Worm (Caenorhabditis elegans): ENCODE measurements around the gene tbx-34.

tbx-34 gene

DNA sequence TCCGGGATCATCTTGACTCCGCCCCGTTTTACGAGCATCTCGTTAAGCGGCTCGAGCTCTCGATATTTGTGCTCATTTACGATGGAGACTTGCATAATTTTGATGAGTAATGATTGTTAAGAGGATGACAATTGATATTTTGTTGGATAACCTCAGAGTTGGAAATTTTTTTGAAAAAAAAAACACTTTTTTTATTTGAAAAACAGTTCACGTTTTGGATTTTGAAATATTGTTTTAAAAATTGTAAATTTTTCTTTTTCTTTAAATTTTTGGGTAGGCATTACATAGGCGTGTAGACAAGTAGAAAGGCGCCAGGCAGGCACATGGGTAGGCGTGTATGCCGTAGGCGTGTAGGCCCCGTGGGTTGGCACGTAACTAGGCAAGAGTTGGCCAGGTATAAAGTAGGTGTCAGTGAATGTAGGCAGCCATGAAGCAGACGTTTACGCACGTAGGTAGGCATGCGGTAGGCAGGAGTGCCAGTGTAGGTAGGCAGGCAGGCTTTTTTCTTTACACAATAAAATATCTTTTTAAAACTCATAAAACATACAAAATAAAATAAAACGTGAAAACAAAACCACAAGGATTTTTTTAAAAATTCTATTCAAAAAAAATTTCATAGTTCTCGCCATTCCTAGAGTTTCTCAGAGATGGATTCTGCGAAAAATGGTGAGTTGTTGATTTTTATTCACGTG is at the start of gene tbx-34, which contains the start of gene wht-8:
Gene tbx-34 (minus strand): TSS at position 101 of the 692 bp plus-strand sequence.
Gene wht-8 (plus strand): TSS at position 642 of the 692 bp plus-strand sequence.
- no peak for TF ChIP-seq tab-1 (GFP tag; IDR thresholded peaks at IDR 0.05)
- no peak for TF ChIP-seq flt-1 (GFP tag; IDR thresholded peaks at IDR 0.05)
- no peak for TF ChIP-seq ztf-23 (GFP tag; IDR thresholded peaks at IDR 0.05)
- no peak for TF ChIP-seq med-1 (GFP tag; optimal IDR thresholded peaks at IDR 0.05; ENCODE audit: insufficient read depth)
- no peak for TF ChIP-seq ztf-29 (GFP tag; IDR thresholded peaks at IDR 0.05)
- TF ChIP-seq cog-1 (tag; optimal IDR thresholded peaks at IDR 0.05) = no peak
- TF ChIP-seq T22C8.4 (GFP tag; IDR thresholded peaks at IDR 0.05) = no peak
- no peak for TF ChIP-seq klf-2 (GFP tag; conservative IDR thresholded peaks at IDR 0.05)
- TF ChIP-seq ref-1 (GFP tag; conservative IDR thresholded peaks at IDR 0.05) = no peak

DNA sequence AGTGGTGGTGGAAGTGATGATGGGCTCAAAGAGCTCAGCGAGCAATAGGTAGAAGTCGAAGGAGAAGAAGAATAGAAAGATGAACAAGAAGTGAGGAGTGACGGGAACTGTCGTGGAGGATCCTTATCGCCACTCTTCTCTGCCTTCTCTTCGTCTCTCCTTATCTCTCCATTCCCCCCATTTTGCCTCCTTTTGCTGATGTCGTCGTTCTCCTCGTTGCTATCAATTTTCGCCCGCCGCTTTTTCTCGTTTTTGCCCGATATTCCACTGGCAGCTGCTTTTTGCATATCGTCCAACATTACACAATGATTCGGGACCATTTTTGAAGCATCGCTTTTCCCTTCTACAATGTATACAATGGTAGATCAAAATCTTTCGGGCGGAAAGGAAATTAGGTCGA is 49.3 kb upstream of the tbx-34 start:
- TF ChIP-seq T22C8.4 (GFP tag; IDR thresholded peaks at IDR 0.05) (no peak), ztf-29 (GFP tag; IDR thresholded peaks at IDR 0.05) (no peak), flt-1 (GFP tag; IDR thresholded peaks at IDR 0.05) (no peak), klf-2 (GFP tag; conservative IDR thresholded peaks at IDR 0.05) (no peak), tab-1 (GFP tag; IDR thresholded peaks at IDR 0.05) (no peak)

DNA sequence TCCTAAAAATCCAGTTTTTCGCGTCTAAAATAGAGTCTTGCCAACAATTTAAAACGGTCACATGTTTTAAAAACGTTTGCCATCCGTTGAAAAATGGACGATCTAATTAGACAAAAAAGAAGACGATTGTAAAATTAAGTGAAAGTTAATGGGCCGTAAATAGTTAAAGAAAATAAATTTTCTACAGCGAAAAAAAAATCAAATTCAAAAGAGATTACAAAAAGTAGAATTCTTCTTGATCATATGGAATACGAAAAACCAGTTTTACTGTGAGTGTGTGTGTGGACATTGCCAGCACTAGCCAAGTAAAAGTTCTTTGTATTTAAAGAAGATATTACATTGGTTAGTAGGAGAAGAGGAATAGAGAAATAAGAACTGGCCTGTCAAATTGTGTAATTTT is 44.0 kb upstream of the tbx-34 start:
- no peak for TF ChIP-seq ref-1 (GFP tag; conservative IDR thresholded peaks at IDR 0.05)
- no peak for TF ChIP-seq cog-1 (tag; optimal IDR thresholded peaks at IDR 0.05)
- no peak for TF ChIP-seq med-1 (GFP tag; optimal IDR thresholded peaks at IDR 0.05; ENCODE audit: insufficient read depth)
- no peak for TF ChIP-seq T22C8.4 (GFP tag; IDR thresholded peaks at IDR 0.05)
- TF ChIP-seq ztf-23 (GFP tag; IDR thresholded peaks at IDR 0.05) = no peak
- TF ChIP-seq klf-2 (GFP tag; conservative IDR thresholded peaks at IDR 0.05) = no peak
- TF ChIP-seq flt-1 (GFP tag; IDR thresholded peaks at IDR 0.05) = no peak
- no peak for TF ChIP-seq ztf-29 (GFP tag; IDR thresholded peaks at IDR 0.05)
- no peak for TF ChIP-seq tab-1 (GFP tag; IDR thresholded peaks at IDR 0.05)

DNA sequence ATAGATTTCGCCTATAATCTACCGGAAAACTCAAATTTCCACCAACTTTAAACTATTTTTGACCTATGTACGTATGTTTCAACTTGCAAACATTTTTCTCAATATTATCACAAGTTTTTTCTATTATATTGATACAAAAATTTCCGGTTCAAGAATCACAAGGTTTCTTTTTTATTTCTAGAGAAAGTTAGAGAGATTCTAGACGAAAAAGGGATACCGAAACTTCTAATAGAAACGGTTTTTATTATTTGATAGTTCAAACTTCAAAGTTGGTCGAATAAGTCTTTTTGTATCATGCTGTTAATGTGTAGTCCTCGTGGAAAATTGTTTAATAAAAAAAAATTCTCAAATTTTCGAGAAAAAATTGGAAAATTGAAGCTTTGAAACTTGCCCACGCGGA is 37.0 kb upstream of the tbx-34 start:
- no peak for TF ChIP-seq flt-1 (GFP tag; IDR thresholded peaks at IDR 0.05)
- no peak for TF ChIP-seq T22C8.4 (GFP tag; IDR thresholded peaks at IDR 0.05)
- TF ChIP-seq klf-2 (GFP tag; conservative IDR thresholded peaks at IDR 0.05) = no peak
- TF ChIP-seq ztf-29 (GFP tag; IDR thresholded peaks at IDR 0.05) = no peak
- TF ChIP-seq ref-1 (GFP tag; conservative IDR thresholded peaks at IDR 0.05) = no peak

DNA sequence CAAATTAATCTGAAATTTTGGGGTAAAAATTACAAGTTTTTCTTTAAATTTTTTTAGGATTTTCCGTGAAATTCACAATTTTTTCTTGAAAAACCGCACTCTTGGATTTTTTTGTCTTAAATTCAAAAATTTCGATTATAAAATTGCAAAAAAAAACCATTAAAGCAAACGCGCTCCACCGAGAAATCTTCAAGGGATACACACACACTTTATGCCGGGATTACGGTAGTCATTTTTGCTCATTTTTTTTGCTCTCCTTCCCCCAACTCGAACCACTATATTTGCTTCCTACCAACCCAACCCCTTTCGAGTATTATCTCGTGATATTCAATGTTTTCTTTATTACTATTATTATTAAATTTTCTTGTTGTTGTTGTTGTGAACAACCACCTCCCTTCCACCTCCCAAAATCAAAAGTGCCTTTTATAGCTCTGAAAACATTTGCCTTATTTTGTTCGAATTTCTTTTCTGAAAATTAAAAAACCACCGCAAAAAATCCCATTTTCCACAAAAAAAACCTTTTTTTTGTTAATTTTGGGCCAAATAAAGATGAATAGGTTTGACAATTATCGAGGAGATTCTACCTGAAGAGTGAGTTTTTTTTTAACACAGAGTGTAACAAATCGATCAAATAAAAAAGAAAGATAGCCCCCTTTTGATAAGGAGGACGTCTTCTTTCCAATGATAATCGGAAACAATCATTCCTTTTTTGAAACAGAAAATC is 33.8 kb upstream of the tbx-34 start, which contains the start of gene Y47D3A.32:
Gene Y47D3A.32 (plus strand): TSS at position 674 of the 724 bp plus-strand sequence.
- TF ChIP-seq cog-1 (tag; optimal IDR thresholded peaks at IDR 0.05) = no peak
- TF ChIP-seq med-1 (GFP tag; optimal IDR thresholded peaks at IDR 0.05; ENCODE audit: insufficient read depth) = no peak
- no peak for TF ChIP-seq flt-1 (GFP tag; IDR thresholded peaks at IDR 0.05)
- no peak for TF ChIP-seq ztf-23 (GFP tag; IDR thresholded peaks at IDR 0.05)
- no peak for TF ChIP-seq tab-1 (GFP tag; IDR thresholded peaks at IDR 0.05)
- TF ChIP-seq klf-2 (GFP tag; conservative IDR thresholded peaks at IDR 0.05) = no peak
- no peak for TF ChIP-seq ztf-29 (GFP tag; IDR thresholded peaks at IDR 0.05)
- no peak for TF ChIP-seq T22C8.4 (GFP tag; IDR thresholded peaks at IDR 0.05)
- no peak for TF ChIP-seq ref-1 (GFP tag; conservative IDR thresholded peaks at IDR 0.05)

DNA sequence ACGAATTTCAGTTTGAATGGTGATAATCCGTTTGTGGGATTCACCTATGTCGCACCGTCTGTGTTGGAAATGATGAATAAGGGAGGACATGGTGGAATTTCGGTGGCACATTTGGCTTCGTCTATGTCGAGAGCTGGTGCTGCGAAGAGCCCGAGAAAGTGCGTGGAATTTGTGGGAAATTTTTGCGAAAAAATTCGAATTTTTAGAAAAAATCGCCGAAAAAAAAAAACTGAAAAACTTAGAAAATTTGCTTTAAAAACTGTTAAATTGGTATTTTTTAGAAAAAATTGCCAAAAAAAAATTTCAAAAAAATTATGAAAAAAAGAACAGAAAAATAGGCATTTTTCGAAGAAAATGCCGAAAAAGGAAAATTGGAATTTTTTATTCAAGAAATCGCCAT is 30.8 kb upstream of the tbx-34 start:
- TF ChIP-seq flt-1 (GFP tag; IDR thresholded peaks at IDR 0.05) = no peak
- TF ChIP-seq T22C8.4 (GFP tag; IDR thresholded peaks at IDR 0.05) = no peak
- no peak for TF ChIP-seq med-1 (GFP tag; optimal IDR thresholded peaks at IDR 0.05; ENCODE audit: insufficient read depth)
- TF ChIP-seq ztf-23 (GFP tag; IDR thresholded peaks at IDR 0.05) = no peak
- no peak for TF ChIP-seq klf-2 (GFP tag; conservative IDR thresholded peaks at IDR 0.05)
- TF ChIP-seq ztf-29 (GFP tag; IDR thresholded peaks at IDR 0.05) = no peak
- TF ChIP-seq ref-1 (GFP tag; conservative IDR thresholded peaks at IDR 0.05) = no peak
- TF ChIP-seq cog-1 (tag; optimal IDR thresholded peaks at IDR 0.05) = no peak
- no peak for TF ChIP-seq tab-1 (GFP tag; IDR thresholded peaks at IDR 0.05)

DNA sequence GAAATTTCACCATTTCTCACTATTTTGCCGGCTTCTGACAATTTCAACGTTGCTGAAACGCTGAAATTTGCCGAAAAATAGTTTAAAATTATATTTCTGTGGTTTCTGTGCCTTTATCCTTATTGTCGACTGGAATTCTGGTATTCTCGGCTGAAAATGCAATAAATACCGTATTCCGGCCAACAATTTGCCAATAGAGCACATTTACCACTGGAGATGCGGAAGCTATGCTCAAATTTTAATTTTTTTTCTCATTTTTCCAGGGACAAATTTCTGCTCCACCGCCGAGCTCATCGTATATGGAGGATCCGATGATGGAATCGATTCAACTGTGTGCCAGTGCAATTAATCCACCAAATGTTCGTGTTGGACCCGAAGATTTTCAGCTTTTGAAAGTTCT is 28.5 kb upstream of the tbx-34 start:
- TF ChIP-seq tab-1 (GFP tag; IDR thresholded peaks at IDR 0.05) = no peak
- no peak for TF ChIP-seq klf-2 (GFP tag; conservative IDR thresholded peaks at IDR 0.05)
- TF ChIP-seq cog-1 (tag; optimal IDR thresholded peaks at IDR 0.05) = no peak
- TF ChIP-seq T22C8.4 (GFP tag; IDR thresholded peaks at IDR 0.05) = no peak
- TF ChIP-seq flt-1 (GFP tag; IDR thresholded peaks at IDR 0.05) = no peak
- TF ChIP-seq ref-1 (GFP tag; conservative IDR thresholded peaks at IDR 0.05) = no peak
- no peak for TF ChIP-seq med-1 (GFP tag; optimal IDR thresholded peaks at IDR 0.05; ENCODE audit: insufficient read depth)
- no peak for TF ChIP-seq ztf-23 (GFP tag; IDR thresholded peaks at IDR 0.05)
- no peak for TF ChIP-seq ztf-29 (GFP tag; IDR thresholded peaks at IDR 0.05)

DNA sequence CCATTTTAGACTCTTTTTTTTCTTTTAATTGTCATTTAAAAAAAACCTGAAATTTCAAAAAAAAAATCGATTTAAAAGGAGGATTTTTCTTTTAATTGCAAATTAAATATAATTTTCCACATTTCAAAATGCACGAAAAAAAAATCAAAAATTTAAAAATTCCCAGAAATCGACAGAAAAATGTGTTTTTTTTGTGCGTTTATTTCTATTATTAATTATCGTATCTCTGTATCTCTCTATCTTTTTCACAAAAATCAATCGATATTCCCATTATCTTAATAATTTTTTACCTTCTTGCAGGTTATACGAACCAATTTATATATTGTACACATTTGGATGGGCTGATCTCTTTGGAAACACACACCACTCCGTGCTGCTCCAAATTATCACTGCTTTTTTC is 26.8 kb upstream of the tbx-34 start, which contains the start of gene rsks-1:
Gene rsks-1 (plus strand): TSS at position 301 of the 400 bp plus-strand sequence.
- TF ChIP-seq T22C8.4 (GFP tag; IDR thresholded peaks at IDR 0.05) (no peak), med-1 (GFP tag; optimal IDR thresholded peaks at IDR 0.05; ENCODE audit: insufficient read depth) (no peak), cog-1 (tag; optimal IDR thresholded peaks at IDR 0.05) (no peak), ref-1 (GFP tag; conservative IDR thresholded peaks at IDR 0.05) (no peak), ztf-29 (GFP tag; IDR thresholded peaks at IDR 0.05) (no peak), klf-2 (GFP tag; conservative IDR thresholded peaks at IDR 0.05) (no peak), ztf-23 (GFP tag; IDR thresholded peaks at IDR 0.05) (no peak), flt-1 (GFP tag; IDR thresholded peaks at IDR 0.05) (no peak), tab-1 (GFP tag; IDR thresholded peaks at IDR 0.05) (no peak)

DNA sequence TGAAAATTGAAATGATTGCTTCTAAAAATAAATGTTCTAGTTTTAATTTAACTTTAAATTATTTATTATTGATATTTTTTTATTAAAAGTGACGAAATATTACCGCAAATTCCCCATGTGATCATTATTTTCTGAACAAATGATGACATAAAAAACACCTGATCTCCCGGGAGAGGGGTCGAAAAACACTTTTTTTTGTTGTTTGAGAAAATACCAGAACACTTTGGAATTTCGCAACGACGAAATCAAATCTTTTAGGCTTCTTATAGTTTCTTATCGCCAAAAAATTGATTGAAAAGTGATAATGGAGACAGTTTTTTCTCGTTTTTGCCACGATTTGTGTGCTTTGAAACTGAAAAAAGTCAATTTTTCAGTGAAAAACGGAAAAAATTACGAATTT is 26.3 kb upstream of the tbx-34 start:
- TF ChIP-seq med-1 (GFP tag; optimal IDR thresholded peaks at IDR 0.05; ENCODE audit: insufficient read depth) (no peak), ztf-29 (GFP tag; IDR thresholded peaks at IDR 0.05) (no peak), klf-2 (GFP tag; conservative IDR thresholded peaks at IDR 0.05) (no peak), ztf-23 (GFP tag; IDR thresholded peaks at IDR 0.05) (no peak), flt-1 (GFP tag; IDR thresholded peaks at IDR 0.05) (no peak)
